Fruit fly (Drosophila melanogaster): ENCODE measurements around the gene CG13970.

DNA sequence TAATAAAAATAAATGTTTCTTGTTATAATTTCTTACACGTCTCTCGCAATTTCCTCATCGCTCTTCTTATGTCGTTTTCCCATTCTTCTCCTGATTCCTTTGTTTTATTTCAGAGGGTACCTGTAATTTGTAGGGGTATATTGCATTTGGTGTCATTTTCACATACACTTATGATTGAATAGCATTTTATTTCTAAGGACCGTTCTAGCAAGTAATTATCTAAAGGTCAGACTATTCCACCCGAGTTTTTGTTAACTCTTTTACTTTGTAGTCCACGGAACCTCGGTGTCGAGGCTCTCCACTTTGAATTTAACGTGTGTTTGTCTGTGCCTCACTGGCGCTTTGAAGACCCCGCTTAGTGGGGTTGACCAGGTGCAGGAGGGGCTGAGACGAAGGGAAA, 42.3 kb upstream of the CG13970 start:
- TF ChIP-seq Crg-1 (GFP tag; optimal IDR thresholded peaks at IDR 0.05) (no peak), Mnt (GFP tag; optimal IDR thresholded peaks at IDR 0.05) (no peak), pad (GFP tag; optimal IDR thresholded peaks at IDR 0.05) (no peak)

Data from whole organism, adult.